Worm (Caenorhabditis elegans) whole organism, midembryonic: ENCODE results near the gene C02G6.3.

ENCODE experiments used
- T22C8.4 ChIP-seq: fragments of 200-800 bp; sonication (Bioruptor generic); IDR thresholded peaks from 2 replicates; pipeline ENCODE4 v1.3.6; 2022; ENCODE audit warnings: missing genetic modification characterization, missing compliant biosample characterization
- cog-1 ChIP-seq: sonication (generic microtip); optimal IDR thresholded peaks from 2 replicates; lab custom pipeline; 2016; ENCODE audit warnings: missing genetic modification characterization, missing compliant biosample characterization
- flt-1 ChIP-seq: fragments of 200-800 bp; sonication (Bioruptor generic); IDR thresholded peaks from 2 replicates; pipeline ENCODE4 v1.3.6; 2022; ENCODE audit warnings: missing genetic modification characterization, missing compliant biosample characterization
- klf-2 ChIP-seq: fragments of 200-800 bp; sonication (Bioruptor generic); conservative IDR thresholded peaks from 2 replicates; pipeline ENCODE4 v1.3.6; 2022; ENCODE audit warnings: missing genetic modification reagents, missing genetic modification characterization, missing compliant biosample characterization
- med-1 ChIP-seq: sonication (generic microtip); optimal IDR thresholded peaks from 2 replicates; lab custom pipeline; 2017; ENCODE audit warnings: missing genetic modification characterization, mild to moderate bottlenecking, missing compliant biosample characterization, antibody characterized with exemption, missing genetic modification reagents; ENCODE audit not compliant: insufficient read depth
- ref-1 ChIP-seq: fragments of 200-800 bp; sonication (Bioruptor generic); conservative IDR thresholded peaks from 2 replicates; pipeline ENCODE4 v1.3.6; 2022; ENCODE audit warnings: missing genetic modification reagents, missing genetic modification characterization, missing compliant biosample characterization
- tab-1 ChIP-seq: fragments of 200-800 bp; sonication (Bioruptor generic); IDR thresholded peaks from 2 replicates; pipeline ENCODE4 v1.3.6; 2022; ENCODE audit warnings: missing genetic modification characterization, missing compliant biosample characterization
- ztf-23 ChIP-seq: fragments of 200-800 bp; sonication (Bioruptor generic); IDR thresholded peaks from 2 replicates; pipeline ENCODE4 v1.3.6; 2022; ENCODE audit warnings: missing genetic modification reagents, missing genetic modification characterization, missing compliant biosample characterization
- ztf-29 ChIP-seq: fragments of 200-800 bp; sonication (Bioruptor generic); IDR thresholded peaks from 2 replicates; pipeline ENCODE4 v1.3.6; 2022; ENCODE audit warnings: missing genetic modification reagents, missing genetic modification characterization, missing compliant biosample characterization

C02G6.3 gene

ce11 chrV:5842507-5843144 is 37.5 kb upstream of the C02G6.3 start:
- TF ChIP-seq T22C8.4 (GFP tag; lab: Robert Waterston, UW) (no peak), flt-1 (GFP tag; lab: Robert Waterston, UW) (no peak), med-1 (no peak), ztf-29 (GFP tag; lab: Robert Waterston, UW) (no peak), tab-1 (GFP tag; lab: Robert Waterston, UW) (no peak), cog-1 (no peak), ref-1 (GFP tag; lab: Robert Waterston, UW) (no peak), ztf-23 (no peak), klf-2 (GFP tag; lab: Robert Waterston, UW) (no peak)

- 0 out of 2 replicates have a peak, but pooled peaks have one; percentile 39 for TF ChIP-seq tab-1 (GFP tag; lab: Robert Waterston, UW)
- TF ChIP-seq flt-1 (GFP tag; lab: Robert Waterston, UW), result no peak; the same call in 1 of the 2 replicates
Observed at ce11 chrV:5843415-5844337, 36.5 kb upstream of the C02G6.3 start.

ce11 chrV:5844349-5844760 is 35.8 kb upstream of the C02G6.3 start:
- no peak for TF ChIP-seq med-1
- no peak for TF ChIP-seq klf-2 (GFP tag; lab: Robert Waterston, UW)
- TF ChIP-seq flt-1 (GFP tag; lab: Robert Waterston, UW), result no peak
- TF ChIP-seq cog-1, result no peak
- TF ChIP-seq ztf-23, result no peak
- TF ChIP-seq ztf-29 (GFP tag; lab: Robert Waterston, UW), result no peak
- no peak for TF ChIP-seq ref-1 (GFP tag; lab: Robert Waterston, UW)
- TF ChIP-seq T22C8.4 (GFP tag; lab: Robert Waterston, UW), result no peak
- no peak for TF ChIP-seq tab-1 (GFP tag; lab: Robert Waterston, UW)

ce11 chrV:5845162-5845561 is 35.0 kb upstream of the C02G6.3 start:
- TF ChIP-seq cog-1 (no peak), ztf-23 (no peak), klf-2 (GFP tag; lab: Robert Waterston, UW) (no peak), med-1 (no peak), tab-1 (GFP tag; lab: Robert Waterston, UW) (no peak), ref-1 (GFP tag; lab: Robert Waterston, UW) (no peak), flt-1 (GFP tag; lab: Robert Waterston, UW) (no peak), ztf-29 (GFP tag; lab: Robert Waterston, UW) (no peak), T22C8.4 (GFP tag; lab: Robert Waterston, UW) (no peak)

ce11 chrV:5845669-5846189 is 34.4 kb upstream of the C02G6.3 start, which contains the start of gene F26F12.3:
Gene F26F12.3, minus strand, starts transcription at chrV:5845719.
- TF ChIP-seq tab-1 (GFP tag; lab: Robert Waterston, UW) (no peak), ref-1 (GFP tag; lab: Robert Waterston, UW) (no peak)

ce11 chrV:5846729-5847128 is 33.4 kb upstream of the C02G6.3 start:
- TF ChIP-seq med-1 (no peak), tab-1 (GFP tag; lab: Robert Waterston, UW) (no peak), ref-1 (GFP tag; lab: Robert Waterston, UW) (no peak), ztf-29 (GFP tag; lab: Robert Waterston, UW) (no peak), flt-1 (GFP tag; lab: Robert Waterston, UW) (no peak), cog-1 (no peak), klf-2 (GFP tag; lab: Robert Waterston, UW) (no peak), T22C8.4 (GFP tag; lab: Robert Waterston, UW) (no peak), ztf-23 (no peak)

- TF ChIP-seq tab-1 (GFP tag; lab: Robert Waterston, UW) (no peak), flt-1 (GFP tag; lab: Robert Waterston, UW) (no peak), ztf-23 (no peak), ref-1 (GFP tag; lab: Robert Waterston, UW) (no peak), ztf-29 (GFP tag; lab: Robert Waterston, UW) (no peak), klf-2 (GFP tag; lab: Robert Waterston, UW) (no peak), T22C8.4 (GFP tag; lab: Robert Waterston, UW) (no peak), med-1 (no peak), cog-1 (no peak)
Observed at ce11 chrV:5848015-5848609, 32.1 kb upstream of the C02G6.3 start.

ce11 chrV:5850671-5851070 is 29.5 kb upstream of the C02G6.3 start:
- TF ChIP-seq tab-1 (GFP tag; lab: Robert Waterston, UW) (peak; percentile 47; the same call in 1 of the 2 replicates), ztf-29 (GFP tag; lab: Robert Waterston, UW) (no peak)

- no peak for TF ChIP-seq ztf-23
- no peak for TF ChIP-seq tab-1 (GFP tag; lab: Robert Waterston, UW)
- no peak for TF ChIP-seq med-1
- TF ChIP-seq cog-1, result no peak
- no peak for TF ChIP-seq klf-2 (GFP tag; lab: Robert Waterston, UW)
- TF ChIP-seq ztf-29 (GFP tag; lab: Robert Waterston, UW), result no peak
- TF ChIP-seq T22C8.4 (GFP tag; lab: Robert Waterston, UW), result no peak
- no peak for TF ChIP-seq flt-1 (GFP tag; lab: Robert Waterston, UW)
- no peak for TF ChIP-seq ref-1 (GFP tag; lab: Robert Waterston, UW)
Observed at ce11 chrV:5851631-5852030, 28.5 kb upstream of the C02G6.3 start.
